Fruit fly (Drosophila melanogaster) whole organism, embryonic: ENCODE data around the gene CG18265.

Experiments used
- Ada2b ChIP-seq: fragments of 200-800 bp; sonication (Bioruptor generic); IDR thresholded peaks from 2 replicates; pipeline ENCODE4 v1.3.6; 2022; ENCODE audit warnings: missing biosample characterization, missing genetic modification characterization
- Asciz ChIP-seq: fragments of 200-800 bp; sonication (Bioruptor generic); optimal IDR thresholded peaks from 2 replicates; lab custom pipeline; 2017; ENCODE audit warnings: missing biosample characterization, mild to moderate bottlenecking, missing genetic modification characterization, missing genetic modification reagents
- Bteb2 ChIP-seq: fragments of 200-800 bp; sonication (Bioruptor generic); optimal IDR thresholded peaks from 2 replicates; lab custom pipeline; 2016; ENCODE audit warnings: missing biosample characterization, missing genetic modification characterization
- C15 ChIP-seq: fragments of 200-800 bp; sonication (Bioruptor generic); IDR thresholded peaks from 3 replicates; pipeline ENCODE4 v1.3.6; 2022; ENCODE audit warnings: missing biosample characterization, missing genetic modification characterization
- CG1024 ChIP-seq: fragments of 200-800 bp; sonication (Bioruptor generic); IDR thresholded peaks from 2 replicates; pipeline ENCODE4 v1.3.6; 2022; ENCODE audit warnings: missing biosample characterization, missing genetic modification characterization
- CG11723 ChIP-seq: fragments of 200-800 bp; sonication (Bioruptor generic); optimal IDR thresholded peaks from 2 replicates; lab custom pipeline; 2017; ENCODE audit warnings: missing biosample characterization, mild to moderate bottlenecking, missing genetic modification characterization
- CG12104 ChIP-seq: fragments of 200-800 bp; sonication (Bioruptor generic); optimal IDR thresholded peaks from 3 replicates; lab custom pipeline; 2016; ENCODE audit warnings: missing biosample characterization, missing genetic modification characterization
- CG12391 ChIP-seq: fragments of 200-800 bp; sonication (Bioruptor generic); optimal IDR thresholded peaks from 3 replicates; lab custom pipeline; 2018; ENCODE audit warnings: missing biosample characterization, mild to moderate bottlenecking, missing genetic modification characterization, moderate library complexity
- CG12659 ChIP-seq: fragments of 200-800 bp; sonication (Bioruptor generic); optimal IDR thresholded peaks from 3 replicates; lab custom pipeline; 2017; ENCODE audit warnings: mild to moderate bottlenecking, missing biosample characterization, missing genetic modification reagents, missing genetic modification characterization
- CG13287 ChIP-seq: fragments of 200-800 bp; sonication (Bioruptor generic); IDR thresholded peaks from 2 replicates; pipeline ENCODE4 v1.3.6; 2022; ENCODE audit warnings: missing biosample characterization, missing genetic modification characterization; ENCODE audit not compliant: partially characterized antibody
- CG14965 ChIP-seq: fragments of 200-800 bp; sonication (Bioruptor generic); optimal IDR thresholded peaks from 2 replicates; lab custom pipeline; 2016; ENCODE audit warnings: missing biosample characterization, missing genetic modification characterization, borderline replicate concordance
- CG15011 ChIP-seq: fragments of 200-800 bp; sonication (Bioruptor generic); optimal IDR thresholded peaks from 3 replicates; lab custom pipeline; 2018; ENCODE audit warnings: missing biosample characterization, mild to moderate bottlenecking, missing genetic modification characterization
- CG15073 ChIP-seq: fragments of 200-800 bp; sonication (Bioruptor generic); optimal IDR thresholded peaks from 2 replicates; lab custom pipeline; 2016; ENCODE audit warnings: missing biosample characterization, missing genetic modification characterization
- CG15269 ChIP-seq: fragments of 200-800 bp; sonication (Bioruptor generic); optimal IDR thresholded peaks from 2 replicates; lab custom pipeline; 2018; ENCODE audit warnings: missing biosample characterization, mild to moderate bottlenecking, missing genetic modification characterization, moderate library complexity
- CG16863 ChIP-seq: fragments of 200-800 bp; sonication (Bioruptor generic); optimal IDR thresholded peaks from 3 replicates; lab custom pipeline; 2016; ENCODE audit warnings: missing biosample characterization, missing genetic modification characterization
- CG17359 ChIP-seq: fragments of 200-800 bp; sonication (Bioruptor generic); optimal IDR thresholded peaks from 3 replicates; lab custom pipeline; 2018; ENCODE audit warnings: missing biosample characterization, mild to moderate bottlenecking, missing genetic modification characterization, moderate library complexity
- CG17802 ChIP-seq: fragments of 200-800 bp; sonication (Bioruptor generic); optimal IDR thresholded peaks from 2 replicates; lab custom pipeline; 2018; ENCODE audit warnings: missing biosample characterization, mild to moderate bottlenecking, missing genetic modification characterization, moderate library complexity
- CG2199 ChIP-seq: fragments of 200-800 bp; sonication (Bioruptor generic); IDR thresholded peaks from 3 replicates; pipeline ENCODE4 v1.3.6; 2022; ENCODE audit warnings: missing biosample characterization, missing genetic modification characterization
- CG31224 ChIP-seq: fragments of 200-800 bp; sonication (Bioruptor generic); IDR thresholded peaks from 2 replicates; pipeline ENCODE4 v1.3.6; 2022; ENCODE audit warnings: missing biosample characterization, missing genetic modification characterization
- CG32767 ChIP-seq: fragments of 200-800 bp; sonication (Bioruptor generic); IDR thresholded peaks from 2 replicates; pipeline ENCODE4 v1.3.6; 2022; ENCODE audit warnings: missing biosample characterization, missing genetic modification characterization
- CG4730 ChIP-seq: fragments of 200-800 bp; sonication (Bioruptor generic); IDR thresholded peaks from 2 replicates; pipeline ENCODE4 v1.3.6; 2022; ENCODE audit warnings: missing biosample characterization, missing genetic modification characterization
- CG6654 ChIP-seq: fragments of 200-800 bp; sonication (Bioruptor generic); optimal IDR thresholded peaks from 2 replicates; lab custom pipeline; 2017; ENCODE audit warnings: missing biosample characterization, mild to moderate bottlenecking, missing genetic modification characterization
- CG6683 ChIP-seq: fragments of 200-800 bp; sonication (Bioruptor generic); optimal IDR thresholded peaks from 2 replicates; lab custom pipeline; 2017; ENCODE audit warnings: missing biosample characterization, mild to moderate bottlenecking, missing genetic modification characterization, missing genetic modification reagents
- CG6854 ChIP-seq: fragments of 200-800 bp; sonication (Bioruptor generic); optimal IDR thresholded peaks from 3 replicates; lab custom pipeline; 2017; ENCODE audit warnings: missing biosample characterization, mild to moderate bottlenecking, missing genetic modification characterization
- CG9215 ChIP-seq: fragments of 200-800 bp; sonication (Bioruptor generic); IDR thresholded peaks from 2 replicates; pipeline ENCODE4 v1.3.6; 2022; ENCODE audit warnings: missing biosample characterization, missing genetic modification characterization
- CoRest ChIP-seq: fragments of 200-800 bp; sonication (Bioruptor generic); optimal IDR thresholded peaks from 3 replicates; lab custom pipeline; 2018; ENCODE audit warnings: missing biosample characterization, mild to moderate bottlenecking, missing genetic modification characterization, moderate library complexity
- Doc3 ChIP-seq: fragments of 200-800 bp; sonication (Bioruptor generic); IDR thresholded peaks from 3 replicates; pipeline ENCODE4 v1.3.6; 2022; ENCODE audit warnings: missing biosample characterization, missing genetic modification characterization; ENCODE audit not compliant: partially characterized antibody
- Drgx ChIP-seq: fragments of 200-800 bp; sonication (Bioruptor generic); IDR thresholded peaks from 2 replicates; pipeline ENCODE4 v1.3.6; 2022; ENCODE audit warnings: missing biosample characterization, missing genetic modification characterization
- Meics ChIP-seq: fragments of 200-800 bp; sonication (Bioruptor generic); optimal IDR thresholded peaks from 2 replicates; lab custom pipeline; 2017; ENCODE audit warnings: missing biosample characterization, mild to moderate bottlenecking, missing genetic modification characterization
- Opbp ChIP-seq: fragments of 200-800 bp; sonication (Bioruptor generic); IDR thresholded peaks from 3 replicates; pipeline ENCODE4 v1.3.6; 2022; ENCODE audit warnings: missing biosample characterization, missing genetic modification characterization; ENCODE audit not compliant: partially characterized antibody
- Sox102F ChIP-seq: fragments of 200-800 bp; sonication (Bioruptor generic); optimal IDR thresholded peaks from 2 replicates; lab custom pipeline; 2018; ENCODE audit warnings: missing biosample characterization, mild to moderate bottlenecking, missing genetic modification characterization, moderate library complexity
- caup ChIP-seq: fragments of 200-800 bp; sonication (Bioruptor generic); optimal IDR thresholded peaks from 3 replicates; lab custom pipeline; 2017; ENCODE audit warnings: missing biosample characterization, mild to moderate bottlenecking, missing genetic modification characterization, moderate library complexity; ENCODE audit not compliant: severe bottlenecking
- chm ChIP-seq: fragments of 200-800 bp; sonication (Bioruptor generic); IDR thresholded peaks from 2 replicates; pipeline ENCODE4 v1.3.6; 2022; ENCODE audit warnings: missing biosample characterization, missing genetic modification characterization
- disco-r ChIP-seq: fragments of 200-800 bp; sonication (Bioruptor generic); optimal IDR thresholded peaks from 2 replicates; lab custom pipeline; 2016; ENCODE audit warnings: missing biosample characterization, missing genetic modification characterization
- dmrt11E ChIP-seq: fragments of 200-800 bp; sonication (Bioruptor generic); optimal IDR thresholded peaks from 3 replicates; lab custom pipeline; 2018; ENCODE audit warnings: missing biosample characterization, mild to moderate bottlenecking, missing genetic modification characterization, moderate library complexity
- hbn ChIP-seq: fragments of 200-800 bp; sonication (Bioruptor generic); IDR thresholded peaks from 2 replicates; pipeline ENCODE4 v1.3.6; 2022; ENCODE audit warnings: missing biosample characterization, missing genetic modification characterization; ENCODE audit not compliant: partially characterized antibody
- hth ChIP-seq: fragments of >200 bp; optimal IDR thresholded peaks from 2 replicates; lab custom pipeline; 2017; ENCODE audit warnings: inconsistent platforms
- knrl ChIP-seq: fragments of 200-800 bp; sonication (Bioruptor generic); IDR thresholded peaks from 3 replicates; pipeline ENCODE4 v1.3.6; 2022; ENCODE audit warnings: missing biosample characterization, missing genetic modification characterization; ENCODE audit not compliant: partially characterized antibody
- lbe ChIP-seq: fragments of 200-800 bp; sonication (Bioruptor generic); optimal IDR thresholded peaks from 2 replicates; lab custom pipeline; 2016; ENCODE audit warnings: missing biosample characterization, mild to moderate bottlenecking, missing genetic modification characterization
- lilli ChIP-seq: fragments of 200-800 bp; sonication (Bioruptor generic); optimal IDR thresholded peaks from 3 replicates; lab custom pipeline; 2016; ENCODE audit warnings: missing biosample characterization, missing genetic modification characterization
- lov ChIP-seq, 2 experiments: fragments of 200-800 bp in 1 of 2; fragments of >200 bp in 1 of 2; sonication (Bioruptor generic) in 1 of 2; IDR thresholded peaks in 1 of 2; optimal IDR thresholded peaks in 1 of 2; 2 replicates in 1 of 2; 3 replicates in 1 of 2; pipeline versions ENCODE4 v1.3.6 to Lab custom; 2017 to 2022; ENCODE audit warnings: missing biosample characterization in 1 of 2, missing genetic modification characterization in 1 of 2
- oc ChIP-seq: fragments of 200-800 bp; sonication (Bioruptor generic); optimal IDR thresholded peaks from 2 replicates; lab custom pipeline; 2018; ENCODE audit warnings: missing biosample characterization, mild to moderate bottlenecking, missing genetic modification characterization, moderate library complexity
- pros ChIP-seq: fragments of 200-800 bp; sonication (Bioruptor generic); optimal IDR thresholded peaks from 3 replicates; lab custom pipeline; 2019; ENCODE audit warnings: missing biosample characterization, mild to moderate bottlenecking, missing genetic modification characterization, moderate library complexity
- repo ChIP-seq: fragments of 200-800 bp; sonication (Bioruptor generic); optimal IDR thresholded peaks from 2 replicates; lab custom pipeline; 2016; ENCODE audit warnings: missing biosample characterization, missing genetic modification characterization
- sob ChIP-seq: fragments of 200-800 bp; sonication (Bioruptor generic); IDR thresholded peaks from 2 replicates; pipeline ENCODE4 v1.3.6; 2022; ENCODE audit warnings: missing biosample characterization, missing genetic modification characterization
- trem ChIP-seq: fragments of 200-800 bp; optimal IDR thresholded peaks from 3 replicates; lab custom pipeline; 2019; ENCODE audit warnings: missing biosample characterization, mild to moderate bottlenecking, missing genetic modification characterization, moderate library complexity
- tup ChIP-seq: fragments of 200-800 bp; sonication (Bioruptor generic); optimal IDR thresholded peaks from 2 replicates; lab custom pipeline; 2016; ENCODE audit warnings: missing biosample characterization, mild to moderate bottlenecking, missing genetic modification characterization, moderate library complexity
- unpg ChIP-seq: fragments of 200-800 bp; sonication (Bioruptor generic); optimal IDR thresholded peaks from 3 replicates; lab custom pipeline; 2018; ENCODE audit warnings: missing biosample characterization, mild to moderate bottlenecking, missing genetic modification characterization, moderate library complexity
- zfh1 ChIP-seq: fragments of 200-800 bp; sonication (Bioruptor generic); IDR thresholded peaks from 3 replicates; pipeline ENCODE4 v1.3.6; 2022; ENCODE audit warnings: missing biosample characterization, missing genetic modification characterization

The CG18265 gene

dm6 chr3L:17428779-17429178 is 10.4 kb upstream of the CG18265 start, which contains the start of gene Gorab (continued):
- TF ChIP-seq pros (GFP tag; lab: Kevin White, UChicago) = no peak
- peak; percentile 62 for TF ChIP-seq CG13287
- peak; percentile 66 for TF ChIP-seq Asciz
- TF ChIP-seq Doc3 (GFP tag; lab: Robert Waterston, UW) = peak; percentile 42; the same call in 1 of the 3 replicates
- no peak for TF ChIP-seq disco-r
- peak; percentile 89 for TF ChIP-seq CG31224 (GFP tag; lab: Robert Waterston, UW)
- TF ChIP-seq CG2199 = peak; percentile 83; the same call in 2 of the 3 replicates
- TF ChIP-seq CG16863 = peak; percentile 77
- TF ChIP-seq Drgx (GFP tag; lab: Robert Waterston, UW) = peak; percentile 90
- peak; percentile 79 for TF ChIP-seq unpg (GFP tag; lab: Kevin White, UChicago)
- TF ChIP-seq CG15269 (tag; lab: Kevin White, UChicago) = peak; percentile 87
- peak; percentile 90 for TF ChIP-seq CG12104
- TF ChIP-seq CG12659 (GFP tag; lab: Kevin White, UChicago) = peak; percentile 93
- peak; percentile 91 for TF ChIP-seq CG17802 (tag; lab: Kevin White, UChicago)
- peak; percentile 28 for TF ChIP-seq CG6683 (GFP tag; lab: Kevin White, UChicago)
- no peak for TF ChIP-seq CG6854 (GFP tag; lab: Kevin White, UChicago)
- peak; percentile 91 for TF ChIP-seq trem
- peak; percentile 57 for TF ChIP-seq hbn (GFP tag; lab: Robert Waterston, UW)
- peak; percentile 86 for TF ChIP-seq C15 (GFP tag; lab: Robert Waterston, UW)
- no peak for TF ChIP-seq Opbp (GFP tag; lab: Robert Waterston, UW)
- TF ChIP-seq lov (optimal IDR thresholded peaks at IDR 0.05; lab: Kevin White, UChicago) = no peak
- TF ChIP-seq lov (GFP tag; IDR thresholded peaks at IDR 0.05; lab: Robert Waterston, UW) = peak; percentile 83; the same call in 2 of the 3 replicates
- TF ChIP-seq CG9215 (GFP tag; lab: Robert Waterston, UW) = peak; percentile 93
- TF ChIP-seq sob (GFP tag; lab: Robert Waterston, UW) = peak; percentile 94
- peak; percentile 96 for TF ChIP-seq Ada2b (GFP tag; lab: Robert Waterston, UW)
- TF ChIP-seq CG4730 (GFP tag; lab: Robert Waterston, UW) = peak; percentile 94
- peak; percentile 55 for TF ChIP-seq repo (GFP tag; lab: Kevin White, UChicago)
- TF ChIP-seq tup (GFP tag; lab: Kevin White, UChicago) = peak; percentile 77
- no peak for TF ChIP-seq hth (lab: Kevin White, UChicago)
- TF ChIP-seq caup (GFP tag; lab: Kevin White, UChicago) = peak; percentile 85
- TF ChIP-seq CG6654 = peak; percentile 43
- TF ChIP-seq CG1024 (GFP tag; lab: Robert Waterston, UW) = peak; percentile 89
- peak; percentile 60 for TF ChIP-seq CG15011
- peak; percentile 66 for TF ChIP-seq knrl (GFP tag; lab: Robert Waterston, UW)
- TF ChIP-seq CG17359 (tag; lab: Kevin White, UChicago) = peak; percentile 88
- peak; percentile 71 for TF ChIP-seq CG15073 (GFP tag; lab: Kevin White, UChicago)
- peak; percentile 90 for TF ChIP-seq dmrt11E (tag; lab: Kevin White, UChicago)
- TF ChIP-seq CG11723 (GFP tag; lab: Kevin White, UChicago) = peak; percentile 63
- TF ChIP-seq CG14965 (GFP tag; lab: Kevin White, UChicago) = no peak
- peak; percentile 90 for TF ChIP-seq lbe (GFP tag; lab: Kevin White, UChicago)
- peak; percentile 89 for TF ChIP-seq chm (GFP tag; lab: Robert Waterston, UW)
- peak; percentile 80 for TF ChIP-seq oc (tag; lab: Kevin White, UChicago)
- TF ChIP-seq CG12391 (tag; lab: Kevin White, UChicago) = peak; percentile 95
- TF ChIP-seq lilli (GFP tag; lab: Kevin White, UChicago) = peak; percentile 92
- TF ChIP-seq Bteb2 (GFP tag; lab: Kevin White, UChicago) = peak; percentile 84
- TF ChIP-seq zfh1 = peak; percentile 97
- TF ChIP-seq Meics (GFP tag; lab: Kevin White, UChicago) = peak; percentile 79
- peak; percentile 91 for TF ChIP-seq Sox102F (GFP tag; lab: Kevin White, UChicago)
- TF ChIP-seq CG32767 (GFP tag; lab: Robert Waterston, UW) = peak; percentile 89
- peak; percentile 91 for TF ChIP-seq CoRest (tag; lab: Kevin White, UChicago)
